Worm (Caenorhabditis elegans) whole organism, young adult: ENCODE data around the gene klp-6.

Experiments
- D2030.7 ChIP-seq: fragments of 200-800 bp; sonication (Bioruptor generic); IDR thresholded peaks from 2 replicates; pipeline ENCODE4 v1.3.6; 2022; ENCODE audit warnings: missing genetic modification reagents, missing genetic modification characterization, missing compliant biosample characterization
- F22D6.2 ChIP-seq: sonication (generic microtip); optimal IDR thresholded peaks from 2 replicates; lab custom pipeline; 2016; ENCODE audit warnings: mild to moderate bottlenecking, missing genetic modification characterization, missing compliant biosample characterization
- F52B5.7 ChIP-seq: sonication (generic microtip); optimal IDR thresholded peaks from 2 replicates; lab custom pipeline; 2016; ENCODE audit warnings: mild to moderate bottlenecking, missing genetic modification characterization, missing compliant biosample characterization
- F57A8.1 ChIP-seq: fragments of 200-800 bp; sonication (Bioruptor generic); optimal IDR thresholded peaks from 2 replicates; lab custom pipeline; 2018; ENCODE audit warnings: mild to moderate bottlenecking, missing genetic modification characterization, moderate library complexity, missing compliant biosample characterization
- F57C9.4 ChIP-seq: sonication (generic microtip); optimal IDR thresholded peaks from 2 replicates; lab custom pipeline; 2017; ENCODE audit warnings: mild to moderate bottlenecking, missing genetic modification characterization, missing compliant biosample characterization
- K12H6.12 ChIP-seq: fragments of 200-800 bp; sonication (Bioruptor generic); optimal IDR thresholded peaks from 2 replicates; lab custom pipeline; 2018; ENCODE audit warnings: mild to moderate bottlenecking, missing genetic modification characterization, missing compliant biosample characterization
- T26A5.8 ChIP-seq: sonication (generic microtip); optimal IDR thresholded peaks from 2 replicates; lab custom pipeline; 2016; ENCODE audit warnings: missing genetic modification characterization, missing compliant biosample characterization
- Y53G8AR.9 ChIP-seq: fragments of 200-800 bp; sonication (Bioruptor generic); conservative IDR thresholded peaks from 2 replicates; pipeline ENCODE4 v1.3.6; 2022; ENCODE audit warnings: missing genetic modification reagents, missing genetic modification characterization, missing compliant biosample characterization
- Y67H2A.10 ChIP-seq: fragments of 200-800 bp; sonication (Bioruptor generic); conservative IDR thresholded peaks from 2 replicates; pipeline ENCODE4 v1.3.6; 2022; ENCODE audit warnings: missing genetic modification reagents, missing genetic modification characterization, missing compliant biosample characterization
- Y79H2A.3 ChIP-seq: fragments of 200-800 bp; sonication (Bioruptor generic); conservative IDR thresholded peaks from 2 replicates; pipeline ENCODE4 v1.3.6; 2022; ENCODE audit warnings: missing genetic modification reagents, missing genetic modification characterization, missing compliant biosample characterization
- Y95B8A.8 ChIP-seq: fragments of 200-800 bp; sonication (Bioruptor generic); IDR thresholded peaks from 2 replicates; pipeline ENCODE4 v1.3.6; 2022; ENCODE audit warnings: missing genetic modification reagents, missing genetic modification characterization, missing compliant biosample characterization
- ZK185.1 ChIP-seq: sonication (generic microtip); optimal IDR thresholded peaks from 2 replicates; lab custom pipeline; 2016; ENCODE audit warnings: mild to moderate bottlenecking, missing genetic modification characterization, missing compliant biosample characterization; ENCODE audit not compliant: poor library complexity, severe bottlenecking
- akir-1 ChIP-seq: fragments of 200-800 bp; sonication (Bioruptor generic); optimal IDR thresholded peaks from 2 replicates; lab custom pipeline; 2018; ENCODE audit warnings: mild to moderate bottlenecking, missing genetic modification characterization, moderate library complexity, missing compliant biosample characterization
- ama-1 ChIP-seq, 3 experiments: fragments of 150-350 bp in 1 of 3; sonication (generic microtip) in 2 of 3; optimal IDR thresholded peaks; 2 replicates each; lab custom pipeline; 2014 to 2018; ENCODE audit warnings: missing biosample characterization in 2 of 3, missing genetic modification characterization in 2 of 3, missing genetic modification reagents in 2 of 3
- aptf-3 ChIP-seq: fragments of 200-800 bp; sonication (Bioruptor generic); IDR thresholded peaks from 2 replicates; pipeline ENCODE4 v1.3.6; 2022; ENCODE audit warnings: missing genetic modification characterization, missing compliant biosample characterization
- bed-2 ChIP-seq: fragments of 200-800 bp; sonication (Bioruptor generic); IDR thresholded peaks from 2 replicates; pipeline ENCODE4 v1.3.6; 2022; ENCODE audit warnings: missing genetic modification reagents, missing genetic modification characterization, missing compliant biosample characterization
- chd-7 ChIP-seq: sonication (generic microtip); optimal IDR thresholded peaks from 2 replicates; lab custom pipeline; 2016; ENCODE audit warnings: mild to moderate bottlenecking, missing genetic modification characterization, moderate library complexity, missing compliant biosample characterization
- die-1 ChIP-seq: sonication (generic microtip); optimal IDR thresholded peaks from 2 replicates; lab custom pipeline; 2016; ENCODE audit warnings: missing genotype, mild to moderate bottlenecking, missing genetic modification characterization, missing compliant biosample characterization
- dpff-1 ChIP-seq: sonication (generic microtip); optimal IDR thresholded peaks from 2 replicates; lab custom pipeline; 2017; ENCODE audit warnings: mild to moderate bottlenecking, missing genetic modification characterization, missing compliant biosample characterization
- efl-1 ChIP-seq: fragments of 150-350 bp; optimal IDR thresholded peaks from 2 replicates; lab custom pipeline; 2014; ENCODE audit warnings: missing biosample characterization, missing genetic modification reagents, missing genetic modification characterization
- egl-44 ChIP-seq: fragments of 200-800 bp; sonication (Bioruptor generic); IDR thresholded peaks from 2 replicates; pipeline ENCODE4 v1.3.6; 2022; ENCODE audit warnings: missing genetic modification reagents, missing genetic modification characterization, missing compliant biosample characterization
- fkh-3 ChIP-seq: sonication (generic microtip); optimal IDR thresholded peaks from 2 replicates; lab custom pipeline; 2016; ENCODE audit warnings: mild to moderate bottlenecking, missing genetic modification characterization, missing compliant biosample characterization
- hmg-20 ChIP-seq: fragments of 200-800 bp; sonication (Bioruptor generic); IDR thresholded peaks from 2 replicates; pipeline ENCODE4 v1.3.6; 2022; ENCODE audit warnings: missing genetic modification reagents, missing genetic modification characterization, missing compliant biosample characterization
- hrde-1 ChIP-seq: sonication (generic microtip); optimal IDR thresholded peaks from 2 replicates; lab custom pipeline; 2016; ENCODE audit warnings: missing genetic modification characterization, mild to moderate bottlenecking, missing compliant biosample characterization, moderate library complexity, missing genotype, missing genetic modification reagents, borderline replicate concordance
- hsf-1 ChIP-seq: fragments of 200-800 bp; sonication (Bioruptor generic); IDR thresholded peaks from 2 replicates; pipeline ENCODE4 v1.3.6; 2022; ENCODE audit warnings: missing genetic modification reagents, missing genetic modification characterization, missing compliant biosample characterization
- lag-1 ChIP-seq: fragments of 200-800 bp; sonication (Bioruptor generic); IDR thresholded peaks from 2 replicates; pipeline ENCODE4 v1.3.6; 2022; ENCODE audit warnings: missing genetic modification reagents, missing genetic modification characterization, missing compliant biosample characterization
- let-526 ChIP-seq: fragments of 200-800 bp; sonication (Bioruptor generic); IDR thresholded peaks from 2 replicates; pipeline ENCODE4 v1.3.6; 2022; ENCODE audit warnings: missing genetic modification reagents, missing genetic modification characterization, missing compliant biosample characterization
- lin-26 ChIP-seq: fragments of 200-800 bp; sonication (Bioruptor generic); IDR thresholded peaks from 2 replicates; pipeline ENCODE4 v1.3.6; 2022; ENCODE audit warnings: missing genetic modification reagents, missing genetic modification characterization, missing compliant biosample characterization
- lin-54 ChIP-seq: fragments of 200-800 bp; sonication (Bioruptor generic); optimal IDR thresholded peaks from 2 replicates; lab custom pipeline; 2018; ENCODE audit warnings: mild to moderate bottlenecking, missing genetic modification characterization, missing compliant biosample characterization
- mcd-1 ChIP-seq: fragments of 200-800 bp; sonication (Bioruptor generic); IDR thresholded peaks from 2 replicates; pipeline ENCODE4 v1.3.6; 2022; ENCODE audit warnings: missing genetic modification reagents, missing genetic modification characterization, missing compliant biosample characterization
- nfya-2 ChIP-seq: fragments of 200-800 bp; sonication (Bioruptor generic); IDR thresholded peaks from 2 replicates; pipeline ENCODE4 v1.3.6; 2022; ENCODE audit warnings: missing genetic modification reagents, missing genetic modification characterization, missing compliant biosample characterization
- nhr-27 ChIP-seq: fragments of 200-800 bp; sonication (Bioruptor generic); optimal IDR thresholded peaks from 2 replicates; lab custom pipeline; 2018; ENCODE audit warnings: mild to moderate bottlenecking, missing genetic modification characterization, moderate library complexity, missing compliant biosample characterization
- nhr-90 ChIP-seq: sonication (generic microtip); optimal IDR thresholded peaks from 2 replicates; lab custom pipeline; 2016; ENCODE audit warnings: missing genotype, mild to moderate bottlenecking, missing genetic modification characterization, missing compliant biosample characterization
- rcor-1 ChIP-seq: fragments of 200-800 bp; sonication (Bioruptor generic); IDR thresholded peaks from 2 replicates; pipeline ENCODE4 v1.3.6; 2022; ENCODE audit warnings: missing genetic modification reagents, missing genetic modification characterization, missing compliant biosample characterization
- repo-1 ChIP-seq: sonication (generic microtip); optimal IDR thresholded peaks from 2 replicates; lab custom pipeline; 2017; ENCODE audit warnings: mild to moderate bottlenecking, missing genetic modification characterization, missing compliant biosample characterization
- sdz-38 ChIP-seq: sonication (generic microtip); optimal IDR thresholded peaks from 2 replicates; lab custom pipeline; 2016; ENCODE audit warnings: missing genotype, missing genetic modification characterization, missing compliant biosample characterization
- snpc-1.3 ChIP-seq: sonication (generic microtip); optimal IDR thresholded peaks from 2 replicates; lab custom pipeline; 2017; ENCODE audit warnings: missing genetic modification characterization, mild to moderate bottlenecking, missing compliant biosample characterization, antibody characterized with exemption, moderate library complexity, missing genotype, missing genetic modification reagents; ENCODE audit not compliant: insufficient read depth
- sptf-2 ChIP-seq: fragments of 200-800 bp; sonication (Bioruptor generic); optimal IDR thresholded peaks from 2 replicates; lab custom pipeline; 2018; ENCODE audit warnings: mild to moderate bottlenecking, missing genetic modification characterization, missing compliant biosample characterization
- unc-62 ChIP-seq: fragments of 150-350 bp; optimal IDR thresholded peaks from 2 replicates; lab custom pipeline; 2014; ENCODE audit warnings: missing biosample characterization, missing genetic modification reagents, missing genetic modification characterization
- zfh-2 ChIP-seq: fragments of 200-800 bp; sonication (Bioruptor generic); conservative IDR thresholded peaks from 2 replicates; pipeline ENCODE4 v1.3.6; 2022; ENCODE audit warnings: missing genetic modification reagents, missing genetic modification characterization, missing compliant biosample characterization
- zim-3 ChIP-seq: sonication (generic microtip); optimal IDR thresholded peaks from 2 replicates; lab custom pipeline; 2017; ENCODE audit warnings: mild to moderate bottlenecking, missing genetic modification characterization, moderate library complexity, missing compliant biosample characterization
- ztf-6 ChIP-seq: fragments of 200-800 bp; sonication (Bioruptor generic); IDR thresholded peaks from 2 replicates; pipeline ENCODE4 v1.3.6; 2022; ENCODE audit warnings: missing genetic modification reagents, missing genetic modification characterization, missing compliant biosample characterization

The klp-6 gene

ce11 chrIII:4984444-4985086, 46.2 kb upstream of the klp-6 start, which contains the start of gene C27F2.7 (continued):
- TF ChIP-seq aptf-3 (GFP tag; lab: Robert Waterston, UW) (no peak), nhr-27 (tag; lab: Kevin White, UChicago) (no peak), lin-26 (GFP tag; lab: Robert Waterston, UW) (no peak), nhr-90 (tag; lab: Kevin White, UChicago) (no peak), hrde-1 (peak; percentile 29), ama-1 (optimal IDR thresholded peaks at IDR 0.05; lab: Kevin White, UChicago) (no peak), ama-1 (GFP tag; optimal IDR thresholded peaks at IDR 0.05; lab: Kevin White, UChicago) (no peak), ZK185.1 (tag; lab: Kevin White, UChicago) (no peak), sdz-38 (tag; lab: Kevin White, UChicago) (no peak), rcor-1 (GFP tag; lab: Robert Waterston, UW) (peak; percentile 83), zfh-2 (no peak), mcd-1 (GFP tag; lab: Robert Waterston, UW) (no peak), efl-1 (GFP tag; lab: Kevin White, UChicago) (peak; percentile 82), sptf-2 (GFP tag; lab: Kevin White, UChicago) (no peak), F22D6.2 (tag; lab: Kevin White, UChicago) (no peak), unc-62 (GFP tag; lab: Kevin White, UChicago) (no peak), nfya-2 (GFP tag; lab: Robert Waterston, UW) (peak; percentile 92), hsf-1 (GFP tag; lab: Robert Waterston, UW) (peak; percentile 70), K12H6.12 (tag; lab: Kevin White, UChicago) (no peak), chd-7 (tag; lab: Kevin White, UChicago) (no peak), die-1 (tag; lab: Kevin White, UChicago) (no peak), lin-54 (GFP tag; lab: Kevin White, UChicago) (peak; percentile 75), egl-44 (GFP tag; lab: Robert Waterston, UW) (no peak), T26A5.8 (tag; lab: Kevin White, UChicago) (no peak), Y53G8AR.9 (0 out of 2 replicates have a peak, but pooled peaks have one; percentile 57), let-526 (no peak), F57A8.1 (no peak), bed-2 (GFP tag; lab: Robert Waterston, UW) (no peak), fkh-3 (no peak), hmg-20 (GFP tag; lab: Robert Waterston, UW) (no peak), ztf-6 (GFP tag; lab: Robert Waterston, UW) (no peak), Y67H2A.10 (no peak), snpc-1.3 (no peak), repo-1 (tag; lab: Kevin White, UChicago) (no peak), Y95B8A.8 (GFP tag; lab: Robert Waterston, UW) (peak; percentile 81), dpff-1 (tag; lab: Kevin White, UChicago) (no peak), Y79H2A.3 (GFP tag; lab: Robert Waterston, UW) (peak; percentile 73; the same call in 1 of the 2 replicates), F57C9.4 (no peak), lag-1 (GFP tag; lab: Robert Waterston, UW) (no peak), D2030.7 (GFP tag; lab: Robert Waterston, UW) (peak; percentile 79), akir-1 (GFP tag; lab: Kevin White, UChicago) (no peak), F52B5.7 (tag; lab: Kevin White, UChicago) (no peak), zim-3 (no peak)
